Worm (Caenorhabditis elegans): ENCODE results near the gene bar-1.

- no peak for TF ChIP-seq mdl-1 (tag; optimal IDR thresholded peaks at IDR 0.05)
- no peak for TF ChIP-seq nhr-129 (tag; optimal IDR thresholded peaks at IDR 0.05)
- TF ChIP-seq lin-13 (GFP tag; optimal IDR thresholded peaks at IDR 0.05): no peak
- TF ChIP-seq nhr-77 (tag; optimal IDR thresholded peaks at IDR 0.05): no peak
- TF ChIP-seq ceh-82 (tag; optimal IDR thresholded peaks at IDR 0.05): no peak
- TF ChIP-seq unc-62 (GFP tag; optimal IDR thresholded peaks at IDR 0.05): no peak
- no peak for TF ChIP-seq sma-3 (GFP tag; optimal IDR thresholded peaks at IDR 0.05)
- no peak for TF ChIP-seq F13H6.1 (tag; optimal IDR thresholded peaks at IDR 0.05)
- no peak for TF ChIP-seq nhr-237 (tag; optimal IDR thresholded peaks at IDR 0.05)
- no peak for TF ChIP-seq lin-11 (tag; optimal IDR thresholded peaks at IDR 0.05)
- TF ChIP-seq elt-3 (tag; optimal IDR thresholded peaks at IDR 0.05): no peak
Measured at ce11 chrX:7187602-7188001, 17.2 kb upstream of the bar-1 start, which contains the start of gene C55B6.4.

Measured in whole organism, L2 larva.